Fruit fly (Drosophila melanogaster): ENCODE measurements around the gene CG2930.
A peak's percentile ranks its signal among the peaks of the same experiment; 100 is the strongest.

The CG2930 gene

dm6 chrX:3838648-3839047 lies 30.1 kb upstream of the CG2930 start (continued):
- TF ChIP-seq pho (GFP tag; optimal IDR thresholded peaks at IDR 0.05), result peak; percentile 67
- peak; percentile 76 for TF ChIP-seq fd96Cb (tag; optimal IDR thresholded peaks at IDR 0.05)
- peak; percentile 3 for TF ChIP-seq Elba2 (GFP tag; optimal IDR thresholded peaks at IDR 0.05)
- peak; percentile 64 for TF ChIP-seq CG15514 (GFP tag; optimal IDR thresholded peaks at IDR 0.05)
- TF ChIP-seq CG16815 (GFP tag; optimal IDR thresholded peaks at IDR 0.05), result peak; percentile 42
- peak; percentile 81 for TF ChIP-seq Meics (GFP tag; optimal IDR thresholded peaks at IDR 0.05)
- peak; percentile 52 for TF ChIP-seq kay (GFP tag; optimal IDR thresholded peaks at IDR 0.05)
- TF ChIP-seq crc (GFP tag; optimal IDR thresholded peaks at IDR 0.05), result peak; percentile 0
- TF ChIP-seq CG33213 (GFP tag; optimal IDR thresholded peaks at IDR 0.05), result peak; percentile 76
- no peak for TF ChIP-seq Bgb (GFP tag; IDR thresholded peaks at IDR 0.05; ENCODE audit: partially characterized antibody)
- peak; percentile 70 for TF ChIP-seq fd3F (GFP tag; optimal IDR thresholded peaks at IDR 0.05)
- TF ChIP-seq tup (GFP tag; optimal IDR thresholded peaks at IDR 0.05), result peak; percentile 2
- TF ChIP-seq dmrt99B (tag; optimal IDR thresholded peaks at IDR 0.05), result peak; percentile 85
- peak; percentile 74 for TF ChIP-seq al (GFP tag; IDR thresholded peaks at IDR 0.05)
- no peak for TF ChIP-seq vnd (GFP tag; IDR thresholded peaks at IDR 0.05; ENCODE audit: partially characterized antibody)
- no peak for TF ChIP-seq luna (GFP tag; optimal IDR thresholded peaks at IDR 0.05)
- TF ChIP-seq CG4707 (GFP tag; optimal IDR thresholded peaks at IDR 0.05), result peak; percentile 55
- no peak for TF ChIP-seq CG3065 (GFP tag; optimal IDR thresholded peaks at IDR 0.05)
- TF ChIP-seq CG15479 (GFP tag; optimal IDR thresholded peaks at IDR 0.05), result no peak
- TF ChIP-seq CG8089 (GFP tag; optimal IDR thresholded peaks at IDR 0.05), result peak; percentile 67
- TF ChIP-seq Antp (GFP tag; optimal IDR thresholded peaks at IDR 0.05), result peak; percentile 72
- TF ChIP-seq CG9215 (GFP tag; IDR thresholded peaks at IDR 0.05), result peak; percentile 66
- peak; percentile 41; the same call in 1 of the 2 replicates for TF ChIP-seq ssp (GFP tag; IDR thresholded peaks at IDR 0.05)
- TF ChIP-seq her (GFP tag; optimal IDR thresholded peaks at IDR 0.05), result peak; percentile 80
- TF ChIP-seq br (optimal IDR thresholded peaks at IDR 0.05), result no peak
- TF ChIP-seq Sry-β (GFP tag; optimal IDR thresholded peaks at IDR 0.05), result peak; percentile 4
- TF ChIP-seq pzg (GFP tag; optimal IDR thresholded peaks at IDR 0.05), result no peak
- TF ChIP-seq CG9609 (GFP tag; optimal IDR thresholded peaks at IDR 0.05), result peak; percentile 69
- peak; percentile 52 to 72 for TF ChIP-seq Pdp1 (GFP tag; optimal IDR thresholded peaks at IDR 0.05)
- TF ChIP-seq CG7963 (GFP tag; IDR thresholded peaks at IDR 0.05; ENCODE audit: partially characterized antibody), result no peak
- TF ChIP-seq NfI (GFP tag; optimal IDR thresholded peaks at IDR 0.05), result peak; percentile 79
- TF ChIP-seq CG17359 (tag; optimal IDR thresholded peaks at IDR 0.05), result peak; percentile 86
- TF ChIP-seq Bdp1 (GFP tag; optimal IDR thresholded peaks at IDR 0.05), result peak; percentile 46
- TF ChIP-seq CG10565 (GFP tag; optimal IDR thresholded peaks at IDR 0.05), result no peak
- TF ChIP-seq tio (GFP tag; optimal IDR thresholded peaks at IDR 0.05), result peak; percentile 75
- no peak for TF ChIP-seq Poxn (GFP tag; IDR thresholded peaks at IDR 0.05)
- no peak for TF ChIP-seq amos (GFP tag; IDR thresholded peaks at IDR 0.05; ENCODE audit: partially characterized antibody)
- TF ChIP-seq CG15011 (GFP tag; optimal IDR thresholded peaks at IDR 0.05), result peak; percentile 26
- peak; percentile 74 for TF ChIP-seq gcm (GFP tag; optimal IDR thresholded peaks at IDR 0.05)
- peak; percentile 42; the same call in 1 of the 2 replicates for TF ChIP-seq E2f2 (GFP tag; IDR thresholded peaks at IDR 0.05)
- no peak for TF ChIP-seq BEAF-32 (GFP tag; optimal IDR thresholded peaks at IDR 0.05)
- peak; percentile 57 for TF ChIP-seq CG6765 (GFP tag; optimal IDR thresholded peaks at IDR 0.05)
- TF ChIP-seq odd (GFP tag; optimal IDR thresholded peaks at IDR 0.05), result peak; percentile 72
- TF ChIP-seq CG12769 (tag; optimal IDR thresholded peaks at IDR 0.05), result peak; percentile 89
- peak; percentile 76 for TF ChIP-seq CG8765 (GFP tag; IDR thresholded peaks at IDR 0.05)
- TF ChIP-seq CG6791 (GFP tag; IDR thresholded peaks at IDR 0.05; ENCODE audit: partially characterized antibody), result no peak
- no peak for TF ChIP-seq CG2129 (GFP tag; IDR thresholded peaks at IDR 0.05; ENCODE audit: partially characterized antibody)
- peak; percentile 30; the same call in 1 of the 3 replicates for TF ChIP-seq sr (GFP tag; IDR thresholded peaks at IDR 0.05)
- peak; percentile 44; the same call in 1 of the 3 replicates for TF ChIP-seq CG14050 (GFP tag; IDR thresholded peaks at IDR 0.05)
- TF ChIP-seq ewg (GFP tag; optimal IDR thresholded peaks at IDR 0.05), result peak; percentile 60

Data from whole organism, embryonic.